Fruit fly (Drosophila melanogaster) whole organism, adult: ENCODE measurements around the gene Atg16.
A peak's percentile ranks its signal among the peaks of the same experiment; 100 is the strongest.

Source experiments
- CG12768 ChIP-seq: fragments of 200-800 bp; sonication (Bioruptor generic); optimal IDR thresholded peaks from 2 replicates; lab custom pipeline; 2017; ENCODE audit warnings: missing biosample characterization, missing genetic modification characterization, mild to moderate bottlenecking, moderate library complexity, missing genetic modification reagents
- Mnt ChIP-seq: fragments of 200-800 bp; sonication (Bioruptor generic); optimal IDR thresholded peaks from 2 replicates; lab custom pipeline; 2016; ENCODE audit warnings: missing biosample characterization, mild to moderate bottlenecking, missing genetic modification characterization
- cic ChIP-seq: fragments of 200-800 bp; sonication (Bioruptor generic); optimal IDR thresholded peaks from 2 replicates; lab custom pipeline; 2017; ENCODE audit warnings: missing biosample characterization, mild to moderate bottlenecking, missing genetic modification characterization, moderate library complexity
- ovo ChIP-seq: fragments of 200-800 bp; sonication (Bioruptor generic); optimal IDR thresholded peaks from 2 replicates; lab custom pipeline; 2016; ENCODE audit warnings: missing biosample characterization, missing genetic modification characterization
- toe ChIP-seq: fragments of 200-800 bp; sonication (Bioruptor generic); optimal IDR thresholded peaks from 2 replicates; lab custom pipeline; 2016; ENCODE audit warnings: missing biosample characterization, missing genetic modification characterization

Atg16 gene

dm6 chr3R:29778139-29778984, 56.5 kb downstream of the Atg16 start:
- TF ChIP-seq cic (peak; percentile 99), ovo (GFP tag; lab: Kevin White, UChicago) (no peak), Mnt (no peak), CG12768 (GFP tag; lab: Kevin White, UChicago) (no peak), toe (GFP tag; lab: Kevin White, UChicago) (no peak)
